Worm (Caenorhabditis elegans): ENCODE data around the gene rbm-39.

- TF ChIP-seq fkh-10 (GFP tag; optimal IDR thresholded peaks at IDR 0.05), result no peak
- peak; percentile 40 for TF ChIP-seq hmg-11 (tag; optimal IDR thresholded peaks at IDR 0.05)
- no peak for TF ChIP-seq elt-3 (tag; optimal IDR thresholded peaks at IDR 0.05)
- no peak for TF ChIP-seq ceh-28 (tag; optimal IDR thresholded peaks at IDR 0.05)
- no peak for TF ChIP-seq nhr-237 (tag; optimal IDR thresholded peaks at IDR 0.05)
- TF ChIP-seq ama-1 (optimal IDR thresholded peaks at IDR 0.05), result peak; percentile 12
- no peak for TF ChIP-seq mml-1 (tag; optimal IDR thresholded peaks at IDR 0.05)
- TF ChIP-seq fos-1 (tag; optimal IDR thresholded peaks at IDR 0.05), result no peak
- TF ChIP-seq mdl-1 (tag; optimal IDR thresholded peaks at IDR 0.05), result no peak
- no peak for TF ChIP-seq nhr-11 (tag; optimal IDR thresholded peaks at IDR 0.05)
- no peak for TF ChIP-seq skn-1 (tag; optimal IDR thresholded peaks at IDR 0.05)
- peak; percentile 59 for TF ChIP-seq pha-4 (tag; optimal IDR thresholded peaks at IDR 0.05)
- TF ChIP-seq ZK546.5 (tag; optimal IDR thresholded peaks at IDR 0.05), result no peak
These were observed 51.9 kb downstream of the rbm-39 start for ce11 chrIV:1064289-1064848.

All from whole organism, L3 larva.